Fruit fly (Drosophila melanogaster) whole organism, embryonic: ENCODE measurements around the gene Cp110.

Source experiments
- BEAF-32 ChIP-seq: fragments of 200-800 bp; sonication (Bioruptor generic); optimal IDR thresholded peaks from 3 replicates; lab custom pipeline; 2017; ENCODE audit warnings: missing biosample characterization, missing genetic modification characterization, mild to moderate bottlenecking, moderate library complexity, missing genetic modification reagents
- C15 ChIP-seq: fragments of 200-800 bp; sonication (Bioruptor generic); IDR thresholded peaks from 3 replicates; pipeline ENCODE4 v1.3.6; 2022; ENCODE audit warnings: missing biosample characterization, missing genetic modification characterization
- CG1024 ChIP-seq: fragments of 200-800 bp; sonication (Bioruptor generic); IDR thresholded peaks from 2 replicates; pipeline ENCODE4 v1.3.6; 2022; ENCODE audit warnings: missing biosample characterization, missing genetic modification characterization
- CG10267 ChIP-seq: fragments of 200-800 bp; sonication (Bioruptor generic); optimal IDR thresholded peaks from 2 replicates; lab custom pipeline; 2018; ENCODE audit warnings: missing biosample characterization, mild to moderate bottlenecking, missing genetic modification characterization, moderate library complexity
- CG10543 ChIP-seq: fragments of 200-800 bp; sonication (Bioruptor generic); optimal IDR thresholded peaks from 3 replicates; lab custom pipeline; 2017; ENCODE audit warnings: missing biosample characterization, mild to moderate bottlenecking, missing genetic modification characterization, moderate library complexity
- CG1233 ChIP-seq: fragments of 200-800 bp; sonication (Bioruptor generic); optimal IDR thresholded peaks from 4 replicates; lab custom pipeline; 2018; ENCODE audit warnings: missing biosample characterization, mild to moderate bottlenecking, missing genetic modification characterization
- CG13296 ChIP-seq: fragments of 200-800 bp; sonication (Bioruptor generic); optimal IDR thresholded peaks from 3 replicates; lab custom pipeline; 2018; ENCODE audit warnings: missing biosample characterization, mild to moderate bottlenecking, missing genetic modification characterization
- CG14710 ChIP-seq: fragments of 200-800 bp; sonication (Bioruptor generic); optimal IDR thresholded peaks from 3 replicates; lab custom pipeline; 2019; ENCODE audit warnings: missing biosample characterization, mild to moderate bottlenecking, missing genetic modification characterization, moderate library complexity
- CG15696 ChIP-seq: fragments of 200-800 bp; sonication (Bioruptor generic); optimal IDR thresholded peaks from 2 replicates; lab custom pipeline; 2019; ENCODE audit warnings: missing biosample characterization, mild to moderate bottlenecking, missing genetic modification characterization, moderate library complexity
- CG17186 ChIP-seq: fragments of 200-800 bp; sonication (Bioruptor generic); optimal IDR thresholded peaks from 3 replicates; lab custom pipeline; 2017; ENCODE audit warnings: missing biosample characterization, missing genetic modification reagents, missing genetic modification characterization
- CG17361 ChIP-seq: fragments of 200-800 bp; sonication (Bioruptor generic); IDR thresholded peaks from 3 replicates; pipeline ENCODE4 v1.3.6; 2022; ENCODE audit warnings: missing biosample characterization, missing genetic modification characterization
- CG17802 ChIP-seq: fragments of 200-800 bp; sonication (Bioruptor generic); optimal IDR thresholded peaks from 2 replicates; lab custom pipeline; 2018; ENCODE audit warnings: missing biosample characterization, mild to moderate bottlenecking, missing genetic modification characterization, moderate library complexity
- CG18764 ChIP-seq: fragments of 200-800 bp; sonication (Bioruptor generic); optimal IDR thresholded peaks from 3 replicates; lab custom pipeline; 2016; ENCODE audit warnings: missing biosample characterization, missing genetic modification characterization
- CG2116 ChIP-seq: fragments of 200-800 bp; sonication (Bioruptor generic); optimal IDR thresholded peaks from 3 replicates; lab custom pipeline; 2018; ENCODE audit warnings: missing biosample characterization, mild to moderate bottlenecking, missing genetic modification characterization
- CG2712 ChIP-seq: fragments of 200-800 bp; optimal IDR thresholded peaks from 3 replicates; lab custom pipeline; 2019; ENCODE audit warnings: missing biosample characterization, mild to moderate bottlenecking, missing genetic modification characterization, moderate library complexity
- CG30020 ChIP-seq: fragments of 200-800 bp; optimal IDR thresholded peaks from 2 replicates; lab custom pipeline; 2019; ENCODE audit warnings: missing biosample characterization, mild to moderate bottlenecking, missing genetic modification characterization, moderate library complexity
- CG30403 ChIP-seq: fragments of 200-800 bp; sonication (Bioruptor generic); optimal IDR thresholded peaks from 3 replicates; lab custom pipeline; 2016; ENCODE audit warnings: missing biosample characterization, missing genetic modification characterization
- CG6791 ChIP-seq: fragments of 200-800 bp; sonication (Bioruptor generic); IDR thresholded peaks from 3 replicates; pipeline ENCODE4 v1.3.6; 2022; ENCODE audit warnings: missing biosample characterization, missing genetic modification characterization; ENCODE audit not compliant: partially characterized antibody
- CG7372 ChIP-seq: fragments of 200-800 bp; sonication (Bioruptor generic); IDR thresholded peaks from 2 replicates; pipeline ENCODE4 v1.3.6; 2022; ENCODE audit warnings: missing biosample characterization, missing genetic modification characterization
- CG9797 ChIP-seq: fragments of 200-800 bp; sonication (Bioruptor generic); optimal IDR thresholded peaks from 3 replicates; lab custom pipeline; 2018; ENCODE audit warnings: missing biosample characterization, mild to moderate bottlenecking, missing genetic modification characterization
- CG9932 ChIP-seq: fragments of 200-800 bp; sonication (Bioruptor generic); IDR thresholded peaks from 2 replicates; pipeline ENCODE4 v1.3.6; 2022; ENCODE audit warnings: missing biosample characterization, missing genetic modification characterization
- CoRest ChIP-seq: fragments of 200-800 bp; sonication (Bioruptor generic); optimal IDR thresholded peaks from 3 replicates; lab custom pipeline; 2018; ENCODE audit warnings: missing biosample characterization, mild to moderate bottlenecking, missing genetic modification characterization, moderate library complexity
- Dp ChIP-seq: fragments of 200-800 bp; sonication (Bioruptor generic); optimal IDR thresholded peaks from 2 replicates; lab custom pipeline; 2018; ENCODE audit warnings: missing biosample characterization, mild to moderate bottlenecking, missing genetic modification characterization, moderate library complexity
- E2f2 ChIP-seq: fragments of 200-800 bp; sonication (Bioruptor generic); IDR thresholded peaks from 2 replicates; pipeline ENCODE4 v1.3.6; 2022; ENCODE audit warnings: missing biosample characterization, missing genetic modification characterization
- Lhr ChIP-seq: fragments of 200-800 bp; sonication (Bioruptor generic); optimal IDR thresholded peaks from 3 replicates; lab custom pipeline; 2017; ENCODE audit warnings: mild to moderate bottlenecking, missing biosample characterization, missing genetic modification reagents, missing genetic modification characterization
- MBD-R2 ChIP-seq: fragments of 200-800 bp; sonication (Bioruptor generic); IDR thresholded peaks from 2 replicates; pipeline ENCODE4 v1.3.6; 2022; ENCODE audit warnings: missing biosample characterization, missing genetic modification characterization
- Med ChIP-seq: fragments of 200-800 bp; sonication (Bioruptor generic); peaks from one replicate; lab custom pipeline; 2016; ENCODE audit warnings: missing biosample characterization, missing genetic modification characterization, mild to moderate bottlenecking, inconsistent platforms, moderate library complexity
- Opbp ChIP-seq: fragments of 200-800 bp; sonication (Bioruptor generic); IDR thresholded peaks from 3 replicates; pipeline ENCODE4 v1.3.6; 2022; ENCODE audit warnings: missing biosample characterization, missing genetic modification characterization; ENCODE audit not compliant: partially characterized antibody
- Scr ChIP-seq: fragments of 200-800 bp; sonication (Bioruptor generic); IDR thresholded peaks from 2 replicates; pipeline ENCODE4 v1.3.6; 2022; ENCODE audit warnings: missing biosample characterization, missing genetic modification characterization; ENCODE audit not compliant: partially characterized antibody
- Xrp1 ChIP-seq: fragments of 200-800 bp; sonication (Bioruptor generic); IDR thresholded peaks from 2 replicates; pipeline ENCODE4 v1.3.6; 2022; ENCODE audit warnings: missing biosample characterization, missing genetic modification characterization
- amos ChIP-seq: fragments of 200-800 bp; sonication (Bioruptor generic); IDR thresholded peaks from 2 replicates; pipeline ENCODE4 v1.3.6; 2022; ENCODE audit warnings: missing biosample characterization, missing genetic modification characterization; ENCODE audit not compliant: partially characterized antibody
- gem ChIP-seq: fragments of 200-800 bp; sonication (Bioruptor generic); optimal IDR thresholded peaks from 2 replicates; lab custom pipeline; 2019; ENCODE audit warnings: missing biosample characterization, mild to moderate bottlenecking, missing genetic modification characterization, moderate library complexity
- gfzf ChIP-seq: fragments of 200-800 bp; sonication (Bioruptor generic); optimal IDR thresholded peaks from 2 replicates; lab custom pipeline; 2016; ENCODE audit warnings: missing biosample characterization, mild to moderate bottlenecking, missing genetic modification characterization, moderate library complexity
- gsb-n ChIP-seq: fragments of 200-800 bp; sonication (Bioruptor generic); optimal IDR thresholded peaks from 3 replicates; lab custom pipeline; 2018; ENCODE audit warnings: missing biosample characterization, mild to moderate bottlenecking, missing genetic modification characterization
- knrl ChIP-seq: fragments of 200-800 bp; sonication (Bioruptor generic); IDR thresholded peaks from 3 replicates; pipeline ENCODE4 v1.3.6; 2022; ENCODE audit warnings: missing biosample characterization, missing genetic modification characterization; ENCODE audit not compliant: partially characterized antibody
- lmd ChIP-seq: fragments of 200-800 bp; sonication (Bioruptor generic); IDR thresholded peaks from 2 replicates; pipeline ENCODE4 v1.3.6; 2022; ENCODE audit warnings: missing biosample characterization, missing genetic modification characterization
- pfk ChIP-seq: fragments of 200-800 bp; sonication (Bioruptor generic); optimal IDR thresholded peaks from 2 replicates; lab custom pipeline; 2018; ENCODE audit warnings: missing biosample characterization, mild to moderate bottlenecking, missing genetic modification characterization, moderate library complexity
- pzg ChIP-seq: fragments of 200-800 bp; sonication (Bioruptor generic); optimal IDR thresholded peaks from 3 replicates; lab custom pipeline; 2018; ENCODE audit warnings: missing biosample characterization, mild to moderate bottlenecking, missing genetic modification characterization, moderate library complexity
- ro ChIP-seq: fragments of 200-800 bp; sonication (Bioruptor generic); IDR thresholded peaks from 2 replicates; pipeline ENCODE4 v1.3.6; 2022; ENCODE audit warnings: missing biosample characterization, missing genetic modification characterization
- row ChIP-seq: fragments of 200-800 bp; sonication (Bioruptor generic); IDR thresholded peaks from 3 replicates; pipeline ENCODE4 v1.3.6; 2022; ENCODE audit warnings: missing biosample characterization, missing genetic modification characterization
- salm ChIP-seq: fragments of 200-800 bp; sonication (Bioruptor generic); optimal IDR thresholded peaks from 2 replicates; lab custom pipeline; 2018; ENCODE audit warnings: missing biosample characterization, mild to moderate bottlenecking, missing genetic modification characterization
- schlank ChIP-seq: fragments of 200-800 bp; sonication (Bioruptor generic); optimal IDR thresholded peaks from 2 replicates; lab custom pipeline; 2018; ENCODE audit warnings: missing biosample characterization, mild to moderate bottlenecking, missing genetic modification characterization
- sens ChIP-seq: fragments of 200-800 bp; sonication (Bioruptor generic); peaks from one replicate; lab custom pipeline; 2016; ENCODE audit warnings: missing biosample characterization, missing genetic modification characterization
- slbo ChIP-seq: fragments of 200-800 bp; sonication (Bioruptor generic); IDR thresholded peaks from 2 replicates; pipeline ENCODE4 v1.3.6; 2022; ENCODE audit warnings: missing biosample characterization, missing genetic modification characterization
- stwl ChIP-seq: fragments of 200-800 bp; sonication (Bioruptor generic); optimal IDR thresholded peaks from 3 replicates; lab custom pipeline; 2018; ENCODE audit warnings: missing biosample characterization, mild to moderate bottlenecking, missing genetic modification characterization, moderate library complexity
- tup ChIP-seq: fragments of 200-800 bp; sonication (Bioruptor generic); optimal IDR thresholded peaks from 2 replicates; lab custom pipeline; 2016; ENCODE audit warnings: missing biosample characterization, mild to moderate bottlenecking, missing genetic modification characterization, moderate library complexity

The Cp110 gene

DNA sequence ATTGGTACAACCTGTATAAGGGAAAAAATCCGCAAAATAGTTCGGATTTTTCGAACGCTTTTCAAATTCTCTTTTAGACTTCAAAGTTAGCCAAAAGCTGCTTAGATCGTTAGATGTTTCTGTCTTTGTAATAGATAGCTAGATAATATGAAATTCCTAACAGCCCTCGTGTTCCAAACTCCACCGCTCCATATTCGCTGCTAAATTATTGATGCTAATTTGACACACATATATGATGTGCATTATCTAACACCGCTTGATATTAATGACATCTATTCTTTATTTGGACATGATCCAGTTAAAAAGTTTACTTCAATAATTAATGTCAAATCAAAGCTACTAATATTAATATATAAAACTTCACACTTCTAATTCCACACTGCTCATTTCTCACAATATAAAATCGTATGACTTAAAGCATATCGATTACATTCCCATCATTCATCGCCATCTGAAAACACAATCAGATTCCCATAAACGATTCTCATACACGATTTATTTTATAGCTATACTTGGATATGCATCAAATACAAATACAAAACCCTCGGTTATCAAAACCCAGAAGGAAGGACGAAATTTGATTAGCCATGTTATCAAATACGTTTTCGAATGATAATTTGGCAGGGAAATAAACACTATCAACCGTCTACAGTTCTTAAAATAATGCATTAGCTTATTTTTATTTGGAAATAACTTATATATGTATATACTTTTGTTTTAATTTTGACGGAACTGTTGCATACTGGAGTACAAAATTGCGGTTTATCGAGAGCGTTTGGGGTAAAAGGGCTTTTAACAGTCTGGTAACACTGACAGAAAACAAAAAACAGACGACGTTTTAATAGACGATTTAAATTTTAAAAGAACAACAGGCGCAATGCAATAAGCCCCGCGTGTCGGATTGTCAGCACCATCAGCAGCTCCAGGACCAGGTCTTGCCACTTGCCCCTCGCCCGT is 37.6 kb upstream of the Cp110 start, which contains the start of gene CG14621 (continued):
- peak; percentile 8 for TF ChIP-seq CG9797 (GFP tag; lab: Kevin White, UChicago)
- TF ChIP-seq gem (tag; lab: Kevin White, UChicago) = peak; percentile 51
- TF ChIP-seq Opbp (GFP tag; lab: Robert Waterston, UW) = no peak
- TF ChIP-seq Med = peak; percentile 0
- peak; percentile 19 for TF ChIP-seq Lhr (GFP tag; lab: Kevin White, UChicago)
- TF ChIP-seq lmd = peak; percentile 37; the same call in 1 of the 2 replicates
- TF ChIP-seq C15 = no peak
- TF ChIP-seq CG14710 (tag; lab: Kevin White, UChicago) = peak; percentile 24
- TF ChIP-seq CG10543 = peak; percentile 2
- peak; percentile 41 for TF ChIP-seq stwl (tag; lab: Kevin White, UChicago)
- peak; percentile 29 for TF ChIP-seq pzg (GFP tag; lab: Kevin White, UChicago)
- TF ChIP-seq gfzf = peak; percentile 57
- 0 out of 3 replicates have a peak, but pooled peaks have one; percentile 19 for TF ChIP-seq CG17361 (GFP tag; lab: Robert Waterston, UW)
- TF ChIP-seq CG7372 = no peak
- TF ChIP-seq pfk (GFP tag; lab: Kevin White, UChicago) = peak; percentile 9
- TF ChIP-seq CG1024 (GFP tag; lab: Robert Waterston, UW) = peak; percentile 77
- TF ChIP-seq CG30403 = no peak
- TF ChIP-seq CG6791 (GFP tag; lab: Robert Waterston, UW) = 0 out of 3 replicates have a peak, but pooled peaks have one; percentile 10
- TF ChIP-seq schlank (tag; lab: Kevin White, UChicago) = no peak
- TF ChIP-seq tup (GFP tag; lab: Kevin White, UChicago) = no peak
- TF ChIP-seq CG17802 (tag; lab: Kevin White, UChicago) = peak; percentile 79
- no peak for TF ChIP-seq Xrp1 (GFP tag; lab: Robert Waterston, UW)
- TF ChIP-seq CG15696 = peak; percentile 41
- TF ChIP-seq CG1233 (GFP tag; lab: Kevin White, UChicago) = no peak
- TF ChIP-seq BEAF-32 (GFP tag; lab: Kevin White, UChicago) = peak; percentile 59
- peak; percentile 50 for TF ChIP-seq CG10267 (tag; lab: Kevin White, UChicago)
- peak; percentile 32 for TF ChIP-seq Dp (GFP tag; lab: Kevin White, UChicago)
- TF ChIP-seq ro = no peak
- TF ChIP-seq CoRest (tag; lab: Kevin White, UChicago) = peak; percentile 12
- peak; percentile 42 for TF ChIP-seq slbo (GFP tag; lab: Robert Waterston, UW)
- TF ChIP-seq CG9932 = peak; percentile 35; the same call in 1 of the 2 replicates
- peak; percentile 45; the same call in 2 of the 3 replicates for TF ChIP-seq knrl
- peak; percentile 7 for TF ChIP-seq CG2712 (tag; lab: Kevin White, UChicago)
- no peak for TF ChIP-seq CG13296 (GFP tag; lab: Kevin White, UChicago)
- TF ChIP-seq E2f2 (GFP tag; lab: Robert Waterston, UW) = peak; percentile 38
- TF ChIP-seq MBD-R2 (GFP tag; lab: Robert Waterston, UW) = peak; percentile 48; the same call in 1 of the 2 replicates
- TF ChIP-seq gsb-n (tag; lab: Kevin White, UChicago) = no peak
- peak; percentile 72 for TF ChIP-seq sens (GFP tag; lab: Kevin White, UChicago)
- 0 out of 3 replicates have a peak, but pooled peaks have one; percentile 7 for TF ChIP-seq row
- TF ChIP-seq amos (GFP tag; lab: Robert Waterston, UW) = peak; percentile 20; the same call in 1 of the 2 replicates
- no peak for TF ChIP-seq salm (tag; lab: Kevin White, UChicago)
- peak; percentile 51 for TF ChIP-seq CG18764 (GFP tag; lab: Kevin White, UChicago)
- peak; percentile 42 for TF ChIP-seq CG2116 (GFP tag; lab: Kevin White, UChicago)
- TF ChIP-seq Scr (GFP tag; lab: Robert Waterston, UW) = peak; percentile 47; the same call in 1 of the 2 replicates
- TF ChIP-seq CG30020 (tag; lab: Kevin White, UChicago) = peak; percentile 88
- no peak for TF ChIP-seq CG17186 (GFP tag; lab: Kevin White, UChicago)
